Fruit fly (Drosophila melanogaster) Kc167 (cell line): ENCODE results near the gene CG9287.

Source experiments
- Myc ChIP-seq: fragments of >200 bp; optimal IDR thresholded peaks from 2 replicates; lab custom pipeline; 2017; ENCODE audit warnings: missing external identifiers
- Sin3A ChIP-seq: fragments of >200 bp; optimal IDR thresholded peaks from 2 replicates; lab custom pipeline; 2018; ENCODE audit warnings: missing external identifiers
- h ChIP-seq: fragments of >200 bp; optimal IDR thresholded peaks from 3 replicates; lab custom pipeline; 2018; ENCODE audit warnings: missing external identifiers
- insv ChIP-seq: fragments of >200 bp; optimal IDR thresholded peaks from 3 replicates; lab custom pipeline; 2018; ENCODE audit warnings: missing external identifiers
- psq ChIP-seq: fragments of >200 bp; optimal IDR thresholded peaks from 2 replicates; lab custom pipeline; 2017; ENCODE audit warnings: missing external identifiers
- ttk ChIP-seq: sonication (Bioruptor generic); optimal IDR thresholded peaks from 2 replicates; lab custom pipeline; 2017; ENCODE audit warnings: missing external identifiers

- TF ChIP-seq h (lab: Kevin White, UChicago) (no peak), psq (no peak), insv (lab: Kevin White, UChicago) (no peak), ttk (lab: Kevin White, UChicago) (no peak), Sin3A (lab: Kevin White, UChicago) (no peak), Myc (no peak)
Observed at dm6 chr2L:8678955-8679354, 657 bp downstream of the CG9287 start.
